Worm (Caenorhabditis elegans) whole organism, L1 larva: ENCODE data around the gene dhs-13.
A peak's percentile ranks its signal among the peaks of the same experiment; 100 is the strongest.

Experiments
- C04F5.9 ChIP-seq: sonication (generic microtip); optimal IDR thresholded peaks from 2 replicates; lab custom pipeline; 2016; ENCODE audit warnings: missing genetic modification characterization, missing compliant biosample characterization
- lin-13 ChIP-seq: fragments of 150-350 bp; optimal IDR thresholded peaks from 2 replicates; lab custom pipeline; 2014; ENCODE audit warnings: missing biosample characterization, missing genetic modification reagents, missing genetic modification characterization
- lin-15B ChIP-seq: fragments of 150-350 bp; sonication (generic microtip); optimal IDR thresholded peaks from 3 replicates; lab custom pipeline; 2014; ENCODE audit warnings: missing biosample characterization, missing genetic modification characterization
- lin-35 ChIP-seq, 2 experiments: fragments of 150-350 bp; optimal IDR thresholded peaks; 2 replicates each; lab custom pipeline; 2014; ENCODE audit warnings: missing biosample characterization in 2 of 2, missing genetic modification characterization in 2 of 2, missing genetic modification reagents in 2 of 2
- lsy-2 ChIP-seq, 2 experiments: fragments of 150-350 bp; optimal IDR thresholded peaks; 2 replicates each; lab custom pipeline; 2014; ENCODE audit warnings: missing biosample characterization in 2 of 2, missing genetic modification characterization in 2 of 2
- mep-1 ChIP-seq: fragments of 150-350 bp; optimal IDR thresholded peaks from 2 replicates; lab custom pipeline; 2014; ENCODE audit warnings: missing biosample characterization, missing genetic modification characterization
- nhr-28 ChIP-seq: fragments of 150-350 bp; optimal IDR thresholded peaks from 2 replicates; lab custom pipeline; 2014; ENCODE audit warnings: missing biosample characterization, missing genetic modification characterization
- nhr-76 ChIP-seq: sonication (generic microtip); optimal IDR thresholded peaks from 2 replicates; lab custom pipeline; 2017; ENCODE audit warnings: missing biosample characterization, missing genetic modification characterization
- rnt-1 ChIP-seq: sonication (generic microtip); optimal IDR thresholded peaks from 2 replicates; lab custom pipeline; 2016; ENCODE audit warnings: mild to moderate bottlenecking, missing genetic modification characterization, moderate library complexity, missing compliant biosample characterization
- skn-1 ChIP-seq: fragments of 150-350 bp; optimal IDR thresholded peaks from 2 replicates; lab custom pipeline; 2014; ENCODE audit warnings: missing biosample characterization, missing genetic modification characterization
- snu-23 ChIP-seq: sonication (generic microtip); optimal IDR thresholded peaks from 2 replicates; lab custom pipeline; 2016; ENCODE audit warnings: missing genetic modification characterization, missing compliant biosample characterization
- unc-62 ChIP-seq: fragments of 150-350 bp; optimal IDR thresholded peaks from 2 replicates; lab custom pipeline; 2014; ENCODE audit warnings: missing biosample characterization, missing genetic modification reagents, missing genetic modification characterization

DNA sequence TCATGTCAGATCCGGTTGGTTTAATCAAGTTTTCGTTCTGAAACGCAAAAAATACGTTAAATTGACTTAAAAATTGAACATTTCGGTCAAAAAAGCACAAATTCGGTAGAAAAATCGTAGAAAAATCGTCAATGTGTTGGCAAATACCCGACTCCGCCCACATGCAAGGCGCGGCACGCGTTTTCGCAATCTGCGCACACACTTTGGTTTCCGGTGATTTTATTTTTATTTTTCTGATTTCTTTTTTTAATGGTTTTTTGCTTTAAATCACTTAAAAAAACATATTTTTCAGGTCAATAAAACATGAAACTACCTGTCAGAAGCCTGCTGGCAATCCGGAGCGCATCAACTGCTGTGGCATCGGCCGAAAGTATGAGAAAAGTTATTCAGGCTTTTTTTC, 49.8 kb upstream of the dhs-13 start, which contains the start of the genes gly-7 and mrpl-39:
- peak; percentile 53 for TF ChIP-seq rnt-1 (tag; lab: Kevin White, UChicago)
- TF ChIP-seq nhr-28 = no peak
- no peak for TF ChIP-seq unc-62 (GFP tag; lab: Kevin White, UChicago)
- TF ChIP-seq lin-15B (tag; lab: Kevin White, UChicago) = no peak
- peak; percentile 48 for TF ChIP-seq snu-23 (GFP tag; lab: Kevin White, UChicago)
- no peak for TF ChIP-seq lin-13 (GFP tag; lab: Kevin White, UChicago)
- TF ChIP-seq nhr-76 (tag; lab: Kevin White, UChicago) = no peak
- no peak for TF ChIP-seq C04F5.9 (tag; lab: Kevin White, UChicago)
- no peak for TF ChIP-seq mep-1 (tag; lab: Kevin White, UChicago)
- peak in 1 of 2 experiments; percentile 27 for TF ChIP-seq lsy-2 (tag; optimal IDR thresholded peaks at IDR 0.05; lab: Kevin White, UChicago)
- peak; percentile 15 to 52 for TF ChIP-seq lin-35 (GFP tag; optimal IDR thresholded peaks at IDR 0.05; lab: Kevin White, UChicago)
- peak; percentile 34 for TF ChIP-seq skn-1 (tag; lab: Kevin White, UChicago)
